Fruit fly (Drosophila melanogaster) whole organism, wandering third instar larva: ENCODE results near the gene CG16853.

Experiments
- CG32264 ChIP-seq: fragments of 200-800 bp; sonication (Bioruptor generic); optimal IDR thresholded peaks from 2 replicates; lab custom pipeline; 2016; ENCODE audit warnings: missing biosample characterization, missing genetic modification characterization
- Dfd ChIP-seq: fragments of >200 bp; optimal IDR thresholded peaks from 2 replicates; lab custom pipeline; 2017; ENCODE audit warnings: missing biosample characterization, missing genetic modification characterization
- Hnf4 ChIP-seq: fragments of 200-800 bp; sonication (Bioruptor generic); optimal IDR thresholded peaks from 2 replicates; lab custom pipeline; 2016; ENCODE audit warnings: missing biosample characterization, mild to moderate bottlenecking, missing genetic modification characterization
- Hr83 ChIP-seq: fragments of 200-300 bp; sonication (Bioruptor generic); optimal IDR thresholded peaks from 2 replicates; lab custom pipeline; 2016; ENCODE audit warnings: missing biosample characterization, mild to moderate bottlenecking, missing genetic modification characterization, moderate library complexity; ENCODE audit not compliant: poor library complexity, severe bottlenecking
- Mio ChIP-seq: sonication (Bioruptor generic); optimal IDR thresholded peaks from 2 replicates; lab custom pipeline; 2016; ENCODE audit warnings: missing biosample characterization, missing genetic modification characterization
- Rel ChIP-seq, 2 experiments: fragments of 200-800 bp; sonication (Bioruptor generic) in 1 of 2; optimal IDR thresholded peaks; 2 replicates in 1 of 2; 3 replicates in 1 of 2; lab custom pipeline; 2016 to 2019; ENCODE audit warnings: mild to moderate bottlenecking in 2 of 2, missing biosample characterization in 2 of 2, missing genetic modification characterization in 2 of 2, moderate library complexity in 1 of 2
- Vsx2 ChIP-seq: fragments of 200-300, 225-300 bp; sonication (Bioruptor generic); optimal IDR thresholded peaks from 2 replicates; lab custom pipeline; 2018; ENCODE audit warnings: missing biosample characterization, missing genetic modification characterization; ENCODE audit not compliant: partially characterized antibody
- brk ChIP-seq: fragments of 200-800 bp; sonication (Bioruptor generic); optimal IDR thresholded peaks from 2 replicates; lab custom pipeline; 2016; ENCODE audit warnings: missing biosample characterization, mild to moderate bottlenecking, missing genetic modification characterization
- foxo ChIP-seq, 2 experiments: fragments of 200-800 bp; sonication (Bioruptor generic); optimal IDR thresholded peaks; 2 replicates in 1 of 2; 3 replicates in 1 of 2; lab custom pipeline; 2016 to 2017; ENCODE audit warnings: missing biosample characterization in 2 of 2, missing genetic modification characterization in 2 of 2
- psq ChIP-seq: fragments of 200-800 bp; sonication (Bioruptor generic); optimal IDR thresholded peaks from 3 replicates; lab custom pipeline; 2017; ENCODE audit warnings: missing biosample characterization, mild to moderate bottlenecking, missing genetic modification characterization, moderate library complexity
- sage ChIP-seq: fragments of 200-800 bp; sonication (Bioruptor generic); optimal IDR thresholded peaks from 2 replicates; lab custom pipeline; 2016; ENCODE audit warnings: missing biosample characterization, mild to moderate bottlenecking, missing genetic modification characterization
- usp ChIP-seq: fragments of >200 bp; optimal IDR thresholded peaks from 2 replicates; lab custom pipeline; 2017; ENCODE audit warnings: missing biosample characterization, missing genetic modification characterization
- woc ChIP-seq: sonication (Bioruptor generic); optimal IDR thresholded peaks from 2 replicates; lab custom pipeline; 2016; ENCODE audit warnings: missing biosample characterization, mild to moderate bottlenecking, missing genetic modification characterization

dm6 chr2L:13531785-13532184 is 10.3 kb upstream of the CG16853 start, which contains the start of gene CG33644:
- TF ChIP-seq CG32264 (GFP tag; lab: Kevin White, UChicago) (no peak), Hr83 (GFP tag; lab: Kevin White, UChicago) (no peak), Dfd (GFP tag; lab: Kevin White, UChicago) (no peak), psq (GFP tag; lab: Kevin White, UChicago) (no peak), foxo (GFP tag; optimal IDR thresholded peaks at IDR 0.05; lab: Kevin White, UChicago) (no peak), Vsx2 (GFP tag; lab: Kevin White, UChicago) (no peak), usp (no peak), woc (GFP tag; lab: Kevin White, UChicago) (no peak), brk (GFP tag; lab: Kevin White, UChicago) (no peak), sage (no peak), Rel (GFP tag; optimal IDR thresholded peaks at IDR 0.05; lab: Kevin White, UChicago) (no peak), Rel (tag; optimal IDR thresholded peaks at IDR 0.05; lab: Kevin White, UChicago) (no peak), Mio (GFP tag; lab: Kevin White, UChicago) (no peak), Hnf4 (no peak)
